Fruit fly (Drosophila melanogaster) whole organism, embryonic: ENCODE data around the gene Dpm3.
A peak's percentile ranks its signal among the peaks of the same experiment; 100 is the strongest.

Experiments
- Asciz ChIP-seq: fragments of 200-800 bp; sonication (Bioruptor generic); optimal IDR thresholded peaks from 2 replicates; lab custom pipeline; 2017; ENCODE audit warnings: missing biosample characterization, mild to moderate bottlenecking, missing genetic modification characterization, missing genetic modification reagents
- Bteb2 ChIP-seq: fragments of 200-800 bp; sonication (Bioruptor generic); optimal IDR thresholded peaks from 2 replicates; lab custom pipeline; 2016; ENCODE audit warnings: missing biosample characterization, missing genetic modification characterization
- C15 ChIP-seq: fragments of 200-800 bp; sonication (Bioruptor generic); IDR thresholded peaks from 3 replicates; pipeline ENCODE4 v1.3.6; 2022; ENCODE audit warnings: missing biosample characterization, missing genetic modification characterization
- CG10366 ChIP-seq: fragments of 200-800 bp; sonication (Bioruptor generic); IDR thresholded peaks from 2 replicates; pipeline ENCODE4 v1.3.6; 2022; ENCODE audit warnings: missing biosample characterization, missing genetic modification characterization
- CG10462 ChIP-seq: fragments of 200-800 bp; sonication (Bioruptor generic); optimal IDR thresholded peaks from 2 replicates; lab custom pipeline; 2016; ENCODE audit warnings: missing biosample characterization, missing genetic modification characterization
- CG11456 ChIP-seq: fragments of 200-800 bp; sonication (Bioruptor generic); IDR thresholded peaks from 3 replicates; pipeline ENCODE4 v1.3.6; 2022; ENCODE audit warnings: missing biosample characterization, missing genetic modification characterization
- CG11504 ChIP-seq: fragments of 200-800 bp; sonication (Bioruptor generic); optimal IDR thresholded peaks from 3 replicates; lab custom pipeline; 2019; ENCODE audit warnings: missing biosample characterization, mild to moderate bottlenecking, missing genetic modification characterization, moderate library complexity
- CG12104 ChIP-seq: fragments of 200-800 bp; sonication (Bioruptor generic); optimal IDR thresholded peaks from 3 replicates; lab custom pipeline; 2016; ENCODE audit warnings: missing biosample characterization, missing genetic modification characterization
- CG12219 ChIP-seq: fragments of 200-800 bp; sonication (Bioruptor generic); optimal IDR thresholded peaks from 3 replicates; lab custom pipeline; 2018; ENCODE audit warnings: missing biosample characterization, mild to moderate bottlenecking, missing genetic modification characterization
- CG13424 ChIP-seq: fragments of 200-800 bp; sonication (Bioruptor generic); optimal IDR thresholded peaks from 2 replicates; lab custom pipeline; 2019; ENCODE audit warnings: missing biosample characterization, mild to moderate bottlenecking, missing genetic modification characterization, moderate library complexity
- CG15514 ChIP-seq: fragments of 200-800 bp; sonication (Bioruptor generic); optimal IDR thresholded peaks from 3 replicates; lab custom pipeline; 2017; ENCODE audit warnings: missing biosample characterization, missing genetic modification characterization, mild to moderate bottlenecking, moderate library complexity, missing genetic modification reagents
- CG16863 ChIP-seq: fragments of 200-800 bp; sonication (Bioruptor generic); optimal IDR thresholded peaks from 3 replicates; lab custom pipeline; 2016; ENCODE audit warnings: missing biosample characterization, missing genetic modification characterization
- CG32532 ChIP-seq: fragments of 200-800 bp; sonication (Bioruptor generic); IDR thresholded peaks from 2 replicates; pipeline ENCODE4 v1.3.6; 2022; ENCODE audit warnings: missing biosample characterization, missing genetic modification characterization
- CG4424 ChIP-seq: fragments of 200-800 bp; sonication (Bioruptor generic); optimal IDR thresholded peaks from 3 replicates; lab custom pipeline; 2016; ENCODE audit warnings: missing biosample characterization, missing genetic modification characterization
- CG4854 ChIP-seq: fragments of 200-800 bp; sonication (Bioruptor generic); optimal IDR thresholded peaks from 2 replicates; lab custom pipeline; 2016; ENCODE audit warnings: missing biosample characterization, missing genetic modification characterization, inconsistent platforms
- CG6765 ChIP-seq: fragments of 200-800 bp; sonication (Bioruptor generic); optimal IDR thresholded peaks from 3 replicates; lab custom pipeline; 2017; ENCODE audit warnings: missing biosample characterization, mild to moderate bottlenecking, missing genetic modification characterization
- CG8281 ChIP-seq: fragments of 200-800 bp; sonication (Bioruptor generic); optimal IDR thresholded peaks from 2 replicates; lab custom pipeline; 2018; ENCODE audit warnings: missing biosample characterization, mild to moderate bottlenecking, missing genetic modification characterization, moderate library complexity
- CHES-1-like ChIP-seq: fragments of 200-800 bp; sonication (Bioruptor generic); optimal IDR thresholded peaks from 2 replicates; lab custom pipeline; 2016; ENCODE audit warnings: missing biosample characterization, missing genetic modification characterization
- Chrac-16 ChIP-seq: fragments of 200-800 bp; sonication (Bioruptor generic); optimal IDR thresholded peaks from 3 replicates; lab custom pipeline; 2016; ENCODE audit warnings: missing biosample characterization, missing genetic modification characterization
- CkIIα-i1 ChIP-seq: fragments of 200-800 bp; sonication (Bioruptor generic); IDR thresholded peaks from 2 replicates; pipeline ENCODE4 v1.3.6; 2022; ENCODE audit warnings: missing biosample characterization, missing genetic modification characterization
- Dfd ChIP-seq, 2 experiments: fragments of >200 bp; optimal IDR thresholded peaks; 2 replicates each; lab custom pipeline; 2017; ENCODE audit warnings: missing biosample characterization in 2 of 2, missing genetic modification characterization in 2 of 2
- Lhr ChIP-seq: fragments of 200-800 bp; sonication (Bioruptor generic); optimal IDR thresholded peaks from 3 replicates; lab custom pipeline; 2017; ENCODE audit warnings: mild to moderate bottlenecking, missing biosample characterization, missing genetic modification reagents, missing genetic modification characterization
- MESR4 ChIP-seq: fragments of 200-800 bp; sonication (Bioruptor generic); optimal IDR thresholded peaks from 2 replicates; lab custom pipeline; 2018; ENCODE audit warnings: missing biosample characterization, mild to moderate bottlenecking, missing genetic modification characterization, moderate library complexity
- Mrtf ChIP-seq: fragments of 200-800 bp; sonication (Bioruptor generic); IDR thresholded peaks from 3 replicates; pipeline ENCODE4 v1.3.6; 2022; ENCODE audit warnings: missing biosample characterization, missing genetic modification characterization
- Nf-YB ChIP-seq: fragments of 200-800 bp; sonication (Bioruptor generic); optimal IDR thresholded peaks from 3 replicates; lab custom pipeline; 2019; ENCODE audit warnings: missing biosample characterization, mild to moderate bottlenecking, missing genetic modification characterization, moderate library complexity
- Sox102F ChIP-seq: fragments of 200-800 bp; sonication (Bioruptor generic); optimal IDR thresholded peaks from 2 replicates; lab custom pipeline; 2018; ENCODE audit warnings: missing biosample characterization, mild to moderate bottlenecking, missing genetic modification characterization, moderate library complexity
- Stat92E ChIP-seq, 3 experiments: fragments of >200 bp in 2 of 3; fragments of 200-800 bp in 1 of 3; sonication (Bioruptor generic) in 1 of 3; optimal IDR thresholded peaks; 2 replicates each; lab custom pipeline; 2017 to 2019; ENCODE audit warnings: missing biosample characterization in 3 of 3, missing genetic modification characterization in 3 of 3, mild to moderate bottlenecking in 1 of 3, moderate library complexity in 1 of 3
- Tbp ChIP-seq: fragments of >200 bp; optimal IDR thresholded peaks from 2 replicates; lab custom pipeline; 2018; ENCODE audit warnings: missing biosample characterization, missing genetic modification characterization
- Trl ChIP-seq, 3 experiments: fragments of >200 bp in 2 of 3; fragments of 200-800 bp in 1 of 3; sonication (Bioruptor generic) in 1 of 3; optimal IDR thresholded peaks; 2 replicates in 1 of 3; 3 replicates in 2 of 3; lab custom pipeline; 2016 to 2017; ENCODE audit warnings: missing biosample characterization in 1 of 3, missing genetic modification characterization in 1 of 3
- YL-1 ChIP-seq: fragments of 200-800 bp; sonication (Bioruptor generic); optimal IDR thresholded peaks from 3 replicates; lab custom pipeline; 2017; ENCODE audit warnings: missing biosample characterization, mild to moderate bottlenecking, missing genetic modification characterization
- ab ChIP-seq: fragments of 200-800 bp; sonication (Bioruptor generic); optimal IDR thresholded peaks from 2 replicates; lab custom pipeline; 2016; ENCODE audit warnings: missing biosample characterization, missing genetic modification characterization
- bbx ChIP-seq: fragments of 200-800 bp; sonication (Bioruptor generic); IDR thresholded peaks from 2 replicates; pipeline ENCODE4 v1.3.6; 2022; ENCODE audit warnings: missing biosample characterization, missing genetic modification characterization; ENCODE audit not compliant: partially characterized antibody
- chm ChIP-seq: fragments of 200-800 bp; sonication (Bioruptor generic); IDR thresholded peaks from 2 replicates; pipeline ENCODE4 v1.3.6; 2022; ENCODE audit warnings: missing biosample characterization, missing genetic modification characterization
- disco-r ChIP-seq: fragments of 200-800 bp; sonication (Bioruptor generic); optimal IDR thresholded peaks from 2 replicates; lab custom pipeline; 2016; ENCODE audit warnings: missing biosample characterization, missing genetic modification characterization
- dmrt11E ChIP-seq: fragments of 200-800 bp; sonication (Bioruptor generic); optimal IDR thresholded peaks from 3 replicates; lab custom pipeline; 2018; ENCODE audit warnings: missing biosample characterization, mild to moderate bottlenecking, missing genetic modification characterization, moderate library complexity
- eve ChIP-seq, 2 experiments: fragments of >200 bp; optimal IDR thresholded peaks; 2 replicates each; lab custom pipeline; 2017; ENCODE audit warnings: missing biosample characterization in 2 of 2, missing genetic modification characterization in 2 of 2
- fru ChIP-seq: fragments of >200 bp; optimal IDR thresholded peaks from 2 replicates; lab custom pipeline; 2017
- ham ChIP-seq: fragments of 200-800 bp; sonication (Bioruptor generic); IDR thresholded peaks from 2 replicates; pipeline ENCODE4 v1.3.6; 2022; ENCODE audit warnings: missing biosample characterization, missing genetic modification characterization
- jing ChIP-seq: fragments of 200-800 bp; sonication (Bioruptor generic); optimal IDR thresholded peaks from 2 replicates; lab custom pipeline; 2018; ENCODE audit warnings: missing biosample characterization, mild to moderate bottlenecking, missing genetic modification characterization
- pita ChIP-seq: fragments of 200-800 bp; sonication (Bioruptor generic); optimal IDR thresholded peaks from 2 replicates; lab custom pipeline; 2017; ENCODE audit warnings: missing biosample characterization, mild to moderate bottlenecking, missing genetic modification characterization
- row ChIP-seq: fragments of 200-800 bp; sonication (Bioruptor generic); IDR thresholded peaks from 3 replicates; pipeline ENCODE4 v1.3.6; 2022; ENCODE audit warnings: missing biosample characterization, missing genetic modification characterization
- slou ChIP-seq: fragments of 200-800 bp; sonication (Bioruptor generic); optimal IDR thresholded peaks from 3 replicates; lab custom pipeline; 2016; ENCODE audit warnings: missing biosample characterization, missing genetic modification characterization
- sr ChIP-seq: fragments of 200-800 bp; sonication (Bioruptor generic); IDR thresholded peaks from 3 replicates; pipeline ENCODE4 v1.3.6; 2022; ENCODE audit warnings: missing biosample characterization, missing genetic modification characterization
- ssp ChIP-seq: fragments of 200-800 bp; sonication (Bioruptor generic); IDR thresholded peaks from 2 replicates; pipeline ENCODE4 v1.3.6; 2022; ENCODE audit warnings: missing biosample characterization, missing genetic modification characterization
- tgo ChIP-seq: fragments of 200-800 bp; sonication (Bioruptor generic); IDR thresholded peaks from 3 replicates; pipeline ENCODE4 v1.3.6; 2022; ENCODE audit warnings: missing biosample characterization, missing genetic modification characterization
- tll ChIP-seq, 2 experiments: fragments of 200-800 bp in 1 of 2; fragments of >200 bp in 1 of 2; sonication (Bioruptor generic) in 1 of 2; optimal IDR thresholded peaks; 2 replicates each; lab custom pipeline; 2017 to 2019; ENCODE audit warnings: missing biosample characterization in 2 of 2, missing genetic modification characterization in 2 of 2, mild to moderate bottlenecking in 1 of 2, moderate library complexity in 1 of 2
- twi ChIP-seq: fragments of 200-800 bp; optimal IDR thresholded peaks from 2 replicates; lab custom pipeline; 2019; ENCODE audit warnings: missing biosample characterization, mild to moderate bottlenecking, missing genetic modification characterization, moderate library complexity
- wdn ChIP-seq: fragments of 200-800 bp; sonication (Bioruptor generic); IDR thresholded peaks from 2 replicates; pipeline ENCODE4 v1.3.6; 2022; ENCODE audit warnings: missing biosample characterization, missing genetic modification characterization

Gene Dpm3

DNA sequence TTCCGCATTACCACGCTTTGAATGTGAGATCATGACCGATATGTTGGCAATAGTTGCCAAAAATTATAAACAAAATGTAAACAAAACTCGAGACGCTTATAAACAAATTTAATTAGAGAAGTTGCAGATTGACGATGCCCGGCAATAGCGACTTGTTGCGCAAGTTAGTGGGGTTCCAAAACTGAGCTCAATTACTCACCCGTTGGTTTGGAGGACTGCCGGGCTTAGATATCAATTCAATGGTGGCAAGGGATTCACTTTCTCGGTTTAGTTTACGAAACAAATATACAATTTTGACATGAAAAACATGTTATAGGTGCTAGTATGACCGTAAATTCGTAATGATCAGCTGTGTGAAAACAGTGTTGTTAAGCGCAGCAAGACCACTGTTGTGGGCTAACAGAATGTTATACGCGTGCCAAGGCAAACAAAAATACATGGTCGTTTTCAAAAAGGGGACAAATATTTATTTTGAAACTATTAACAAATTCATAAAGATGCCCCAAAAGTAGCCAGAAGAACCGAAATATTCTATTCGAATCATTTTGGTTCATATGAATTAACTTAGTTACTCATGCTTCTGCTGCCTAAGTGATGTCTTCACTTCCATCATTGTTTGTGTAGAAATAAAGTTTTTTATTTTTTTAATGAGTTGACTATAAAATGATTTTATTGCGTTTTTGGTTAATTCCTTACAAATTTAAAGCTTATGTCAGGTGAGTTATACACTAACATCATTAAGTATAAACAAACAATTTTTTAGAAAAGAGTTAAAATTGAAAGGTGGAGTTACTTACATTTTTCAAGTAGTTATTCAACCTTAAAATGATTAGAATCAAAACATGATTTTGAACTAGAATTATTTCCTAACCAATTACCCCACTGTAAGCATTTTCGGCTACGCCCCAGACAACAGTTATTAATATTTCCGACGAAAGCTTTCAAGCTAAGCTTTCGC lies 36.0 kb downstream of the Dpm3 start, which contains the start of gene Elp6 (continued):
- TF ChIP-seq CG13424 (peak; percentile 67), ham (GFP tag; lab: Robert Waterston, UW) (no peak), CG12219 (GFP tag; lab: Kevin White, UChicago) (peak; percentile 19), Trl (optimal IDR thresholded peaks at IDR 0.05; lab: Kevin White, UChicago) (no peak), Trl (GFP tag; optimal IDR thresholded peaks at IDR 0.05; lab: Kevin White, UChicago) (peak; percentile 53), C15 (GFP tag; lab: Robert Waterston, UW) (0 out of 3 replicates have a peak, but pooled peaks have one; percentile 19), CG6765 (peak; percentile 69), CG32532 (GFP tag; lab: Robert Waterston, UW) (peak; percentile 67), Lhr (GFP tag; lab: Kevin White, UChicago) (no peak), CG11504 (tag; lab: Kevin White, UChicago) (peak; percentile 82), row (GFP tag; lab: Robert Waterston, UW) (peak; percentile 62), Tbp (GFP tag; lab: Kevin White, UChicago) (no peak), CG16863 (GFP tag; lab: Kevin White, UChicago) (peak; percentile 44), tgo (GFP tag; lab: Robert Waterston, UW) (peak; percentile 65), Bteb2 (GFP tag; lab: Kevin White, UChicago) (peak; percentile 62), jing (GFP tag; lab: Kevin White, UChicago) (peak; percentile 39), bbx (GFP tag; lab: Robert Waterston, UW) (no peak), CG10462 (no peak), CHES-1-like (GFP tag; lab: Kevin White, UChicago) (no peak), wdn (no peak), ssp (GFP tag; lab: Robert Waterston, UW) (peak; percentile 46), chm (GFP tag; lab: Robert Waterston, UW) (no peak), MESR4 (GFP tag; lab: Kevin White, UChicago) (peak; percentile 23), twi (tag; lab: Kevin White, UChicago) (no peak), CG4854 (GFP tag; lab: Kevin White, UChicago) (no peak), Mrtf (peak; percentile 70; the same call in 2 of the 3 replicates), Asciz (GFP tag; lab: Kevin White, UChicago) (peak; percentile 41), slou (GFP tag; lab: Kevin White, UChicago) (peak; percentile 3), Dfd (GFP tag; optimal IDR thresholded peaks at IDR 0.05; lab: Kevin White, UChicago) (no peak), CG11456 (GFP tag; lab: Robert Waterston, UW) (peak; percentile 77; the same call in 2 of the 3 replicates), ab (no peak), YL-1 (GFP tag; lab: Kevin White, UChicago) (no peak), CG12104 (peak; percentile 72), CG4424 (GFP tag; lab: Kevin White, UChicago) (peak; percentile 79), sr (GFP tag; lab: Robert Waterston, UW) (no peak), dmrt11E (tag; lab: Kevin White, UChicago) (no peak), eve (GFP tag; optimal IDR thresholded peaks at IDR 0.05; lab: Kevin White, UChicago) (peak in 1 of 2 experiments; percentile 62), disco-r (GFP tag; lab: Kevin White, UChicago) (peak; percentile 51), Nf-YB (peak; percentile 0), CG8281 (tag; lab: Kevin White, UChicago) (peak; percentile 42), tll (GFP tag; optimal IDR thresholded peaks at IDR 0.05; lab: Kevin White, UChicago) (no peak), Sox102F (peak; percentile 69), pita (no peak), fru (lab: Kevin White, UChicago) (no peak), CG15514 (peak; percentile 57), Stat92E (GFP tag; optimal IDR thresholded peaks at IDR 0.05; lab: Kevin White, UChicago) (no peak), CkIIα-i1 (GFP tag; lab: Robert Waterston, UW) (0 out of 2 replicates have a peak, but pooled peaks have one; percentile 10), CG10366 (peak; percentile 66), Chrac-16 (peak; percentile 57)
